Fruit fly (Drosophila melanogaster): ENCODE measurements around the gene S-Lap1.

Gene S-Lap1

dm6 chr3L:8627839-8628827 is 11.1 kb downstream of the S-Lap1 start (continued):
- no peak for TF ChIP-seq CG31365 (tag; optimal IDR thresholded peaks at IDR 0.05)
- TF ChIP-seq CG42726 (GFP tag; IDR thresholded peaks at IDR 0.05; ENCODE audit: partially characterized antibody) = peak; percentile 27; the same call in 1 of the 2 replicates
- no peak for TF ChIP-seq zfh1 (GFP tag; IDR thresholded peaks at IDR 0.05)
- TF ChIP-seq CG2889 (GFP tag; IDR thresholded peaks at IDR 0.05) = no peak
- no peak for TF ChIP-seq NC2β (GFP tag; optimal IDR thresholded peaks at IDR 0.05)
- TF ChIP-seq bab2 (GFP tag; optimal IDR thresholded peaks at IDR 0.05) = no peak
- no peak for TF ChIP-seq CG6272 (GFP tag; IDR thresholded peaks at IDR 0.05)
- TF ChIP-seq CG1024 (GFP tag; IDR thresholded peaks at IDR 0.05) = no peak
- TF ChIP-seq CG8281 (tag; optimal IDR thresholded peaks at IDR 0.05) = peak; percentile 1
- TF ChIP-seq yki (optimal IDR thresholded peaks at IDR 0.05) = no peak
- TF ChIP-seq CG10366 (GFP tag; IDR thresholded peaks at IDR 0.05) = no peak
- no peak for TF ChIP-seq HHEX (GFP tag; optimal IDR thresholded peaks at IDR 0.05)
- TF ChIP-seq CG18764 (GFP tag; optimal IDR thresholded peaks at IDR 0.05) = no peak
- no peak for TF ChIP-seq ash1 (GFP tag; optimal IDR thresholded peaks at IDR 0.05)
- TF ChIP-seq hth (optimal IDR thresholded peaks at IDR 0.05) = no peak
- no peak for TF ChIP-seq bowl (GFP tag; IDR thresholded peaks at IDR 0.05)
- TF ChIP-seq schlank (tag; optimal IDR thresholded peaks at IDR 0.05) = no peak
- TF ChIP-seq CG4820 (GFP tag; optimal IDR thresholded peaks at IDR 0.05) = no peak
- peak; percentile 68 for TF ChIP-seq pita (GFP tag; optimal IDR thresholded peaks at IDR 0.05)
- no peak for TF ChIP-seq dati (GFP tag; IDR thresholded peaks at IDR 0.05)
- TF ChIP-seq CG10543 (GFP tag; optimal IDR thresholded peaks at IDR 0.05) = peak; percentile 54
- no peak for TF ChIP-seq CG12071 (GFP tag; optimal IDR thresholded peaks at IDR 0.05)
- TF ChIP-seq CG4730 (GFP tag; IDR thresholded peaks at IDR 0.05) = no peak
- no peak for TF ChIP-seq D19B (GFP tag; optimal IDR thresholded peaks at IDR 0.05)
- TF ChIP-seq Asciz (GFP tag; optimal IDR thresholded peaks at IDR 0.05) = no peak
- no peak for TF ChIP-seq chn (GFP tag; optimal IDR thresholded peaks at IDR 0.05)
- TF ChIP-seq CG2199 (GFP tag; IDR thresholded peaks at IDR 0.05) = peak; percentile 14; the same call in 1 of the 3 replicates
- TF ChIP-seq MBD-R2 (GFP tag; IDR thresholded peaks at IDR 0.05) = no peak
- TF ChIP-seq sug (tag; optimal IDR thresholded peaks at IDR 0.05) = no peak
- no peak for TF ChIP-seq zfh2 (GFP tag; optimal IDR thresholded peaks at IDR 0.05)
- TF ChIP-seq en (GFP tag; optimal IDR thresholded peaks at IDR 0.05) = no peak
- TF ChIP-seq Doc2 (GFP tag; IDR thresholded peaks at IDR 0.05) = no peak
- TF ChIP-seq fd64A (GFP tag; optimal IDR thresholded peaks at IDR 0.05) = no peak
- TF ChIP-seq cad (GFP tag; optimal IDR thresholded peaks at IDR 0.05) = no peak
- peak; percentile 92 for TF ChIP-seq sd (tag; optimal IDR thresholded peaks at IDR 0.05)
- TF ChIP-seq NC2α (GFP tag; optimal IDR thresholded peaks at IDR 0.05) = no peak
- no peak for TF ChIP-seq CG34422 (GFP tag; IDR thresholded peaks at IDR 0.05)
- TF ChIP-seq CG6791 (GFP tag; IDR thresholded peaks at IDR 0.05; ENCODE audit: partially characterized antibody) = peak; percentile 50; the same call in 2 of the 3 replicates
- TF ChIP-seq unpg (GFP tag; optimal IDR thresholded peaks at IDR 0.05) = no peak
- no peak for TF ChIP-seq az2 (GFP tag; optimal IDR thresholded peaks at IDR 0.05)
- no peak for TF ChIP-seq CG4282 (GFP tag; optimal IDR thresholded peaks at IDR 0.05)
- TF ChIP-seq Neu2 (GFP tag; optimal IDR thresholded peaks at IDR 0.05; ENCODE audit: borderline replicate concordance) = no peak
- no peak for TF ChIP-seq hb (GFP tag; IDR thresholded peaks at IDR 0.05; ENCODE audit: partially characterized antibody)
- TF ChIP-seq CG11456 (GFP tag; IDR thresholded peaks at IDR 0.05) = no peak
- TF ChIP-seq zf30C (GFP tag; optimal IDR thresholded peaks at IDR 0.05) = peak; percentile 34
- no peak for TF ChIP-seq CG10959 (GFP tag; IDR thresholded peaks at IDR 0.05)
- TF ChIP-seq CG10209 (GFP tag; optimal IDR thresholded peaks at IDR 0.05) = no peak
- no peak for TF ChIP-seq bigmax (GFP tag; optimal IDR thresholded peaks at IDR 0.05)
- no peak for TF ChIP-seq CG13287 (GFP tag; IDR thresholded peaks at IDR 0.05; ENCODE audit: partially characterized antibody)
- TF ChIP-seq nau (GFP tag; optimal IDR thresholded peaks at IDR 0.05) = no peak

Data from whole organism, embryonic.